Fruit fly (Drosophila melanogaster) whole organism, embryonic: ENCODE measurements around the gene Sec20.

ENCODE experiments used
- Atf-2 ChIP-seq: fragments of 200-800 bp; sonication (Bioruptor generic); optimal IDR thresholded peaks from 2 replicates; lab custom pipeline; 2016; ENCODE audit warnings: missing biosample characterization, missing genetic modification characterization
- BtbVII ChIP-seq: fragments of 200-800 bp; sonication (Bioruptor generic); optimal IDR thresholded peaks from 3 replicates; lab custom pipeline; 2017; ENCODE audit warnings: missing biosample characterization, mild to moderate bottlenecking, missing genetic modification characterization
- CG10366 ChIP-seq: fragments of 200-800 bp; sonication (Bioruptor generic); IDR thresholded peaks from 2 replicates; pipeline ENCODE4 v1.3.6; 2022; ENCODE audit warnings: missing biosample characterization, missing genetic modification characterization
- CG11093 ChIP-seq: fragments of 200-800 bp; sonication (Bioruptor generic); IDR thresholded peaks from 3 replicates; pipeline ENCODE4 v1.3.6; 2022; ENCODE audit warnings: missing biosample characterization, missing genetic modification characterization
- CG11398 ChIP-seq: fragments of 200-800 bp; sonication (Bioruptor generic); optimal IDR thresholded peaks from 2 replicates; lab custom pipeline; 2016; ENCODE audit warnings: missing biosample characterization, missing genetic modification characterization
- CG11723 ChIP-seq: fragments of 200-800 bp; sonication (Bioruptor generic); optimal IDR thresholded peaks from 2 replicates; lab custom pipeline; 2017; ENCODE audit warnings: missing biosample characterization, mild to moderate bottlenecking, missing genetic modification characterization
- CG12299 ChIP-seq: fragments of 200-800 bp; sonication (Bioruptor generic); optimal IDR thresholded peaks from 2 replicates; lab custom pipeline; 2018; ENCODE audit warnings: missing biosample characterization, mild to moderate bottlenecking, missing genetic modification characterization
- CG13424 ChIP-seq: fragments of 200-800 bp; sonication (Bioruptor generic); optimal IDR thresholded peaks from 2 replicates; lab custom pipeline; 2019; ENCODE audit warnings: missing biosample characterization, mild to moderate bottlenecking, missing genetic modification characterization, moderate library complexity
- CG15696 ChIP-seq: fragments of 200-800 bp; sonication (Bioruptor generic); optimal IDR thresholded peaks from 2 replicates; lab custom pipeline; 2019; ENCODE audit warnings: missing biosample characterization, mild to moderate bottlenecking, missing genetic modification characterization, moderate library complexity
- CG16813 ChIP-seq: fragments of 200-800 bp; sonication (Bioruptor generic); IDR thresholded peaks from 3 replicates; pipeline ENCODE4 v1.3.6; 2022; ENCODE audit warnings: missing biosample characterization, missing genetic modification characterization; ENCODE audit not compliant: partially characterized antibody
- CG17385 ChIP-seq: fragments of 200-800 bp; sonication (Bioruptor generic); optimal IDR thresholded peaks from 3 replicates; lab custom pipeline; 2018; ENCODE audit warnings: missing biosample characterization, mild to moderate bottlenecking, missing genetic modification characterization
- CG2202 ChIP-seq: fragments of 200-800 bp; sonication (Bioruptor generic); optimal IDR thresholded peaks from 2 replicates; lab custom pipeline; 2018; ENCODE audit warnings: missing biosample characterization, mild to moderate bottlenecking, missing genetic modification characterization
- CG31224 ChIP-seq: fragments of 200-800 bp; sonication (Bioruptor generic); IDR thresholded peaks from 2 replicates; pipeline ENCODE4 v1.3.6; 2022; ENCODE audit warnings: missing biosample characterization, missing genetic modification characterization
- CG31388 ChIP-seq: fragments of 200-800 bp; sonication (Bioruptor generic); optimal IDR thresholded peaks from 2 replicates; lab custom pipeline; 2016; ENCODE audit warnings: missing biosample characterization, missing genetic modification characterization
- CG4360 ChIP-seq: fragments of 200-800 bp; sonication (Bioruptor generic); IDR thresholded peaks from 2 replicates; pipeline ENCODE4 v1.3.6; 2022; ENCODE audit warnings: missing biosample characterization, missing genetic modification characterization
- CG4424 ChIP-seq: fragments of 200-800 bp; sonication (Bioruptor generic); optimal IDR thresholded peaks from 3 replicates; lab custom pipeline; 2016; ENCODE audit warnings: missing biosample characterization, missing genetic modification characterization
- CG5180 ChIP-seq: fragments of 200-800 bp; sonication (Bioruptor generic); optimal IDR thresholded peaks from 3 replicates; lab custom pipeline; 2017; ENCODE audit warnings: missing biosample characterization, missing genetic modification characterization, mild to moderate bottlenecking, moderate library complexity, missing genetic modification reagents
- CG6175 ChIP-seq: fragments of 200-800 bp; sonication (Bioruptor generic); IDR thresholded peaks from 3 replicates; pipeline ENCODE4 v1.3.6; 2022; ENCODE audit warnings: missing biosample characterization, missing genetic modification characterization
- CG6854 ChIP-seq: fragments of 200-800 bp; sonication (Bioruptor generic); optimal IDR thresholded peaks from 3 replicates; lab custom pipeline; 2017; ENCODE audit warnings: missing biosample characterization, mild to moderate bottlenecking, missing genetic modification characterization
- CG7271 ChIP-seq: fragments of 200-800 bp; sonication (Bioruptor generic); optimal IDR thresholded peaks from 2 replicates; lab custom pipeline; 2018; ENCODE audit warnings: missing biosample characterization, mild to moderate bottlenecking, missing genetic modification characterization, moderate library complexity
- CG8290 ChIP-seq, 3 experiments: fragments of 200-800 bp; sonication (Bioruptor generic); optimal IDR thresholded peaks; 2 replicates each; lab custom pipeline; 2016 to 2019; ENCODE audit warnings: missing biosample characterization in 3 of 3, missing genetic modification characterization in 3 of 3, mild to moderate bottlenecking in 2 of 3, moderate library complexity in 1 of 3
- CrebB ChIP-seq: fragments of 200-800 bp; sonication (Bioruptor generic); optimal IDR thresholded peaks from 3 replicates; lab custom pipeline; 2018; ENCODE audit warnings: missing biosample characterization, mild to moderate bottlenecking, missing genetic modification characterization
- D19A ChIP-seq: fragments of 200-800 bp; optimal IDR thresholded peaks from 3 replicates; lab custom pipeline; 2019; ENCODE audit warnings: missing biosample characterization, mild to moderate bottlenecking, missing genetic modification characterization, moderate library complexity
- HmgZ ChIP-seq: fragments of 200-800 bp; sonication (Bioruptor generic); optimal IDR thresholded peaks from 2 replicates; lab custom pipeline; 2018; ENCODE audit warnings: missing biosample characterization, mild to moderate bottlenecking, missing genetic modification characterization
- Hsf ChIP-seq: fragments of 200-800 bp; sonication (Bioruptor generic); optimal IDR thresholded peaks from 3 replicates; lab custom pipeline; 2016; ENCODE audit warnings: missing biosample characterization, missing genetic modification characterization
- Jarid2 ChIP-seq: fragments of 200-800 bp; sonication (Bioruptor generic); optimal IDR thresholded peaks from 3 replicates; lab custom pipeline; 2017; ENCODE audit warnings: mild to moderate bottlenecking, missing biosample characterization, missing genetic modification reagents, missing genetic modification characterization
- NFAT ChIP-seq: fragments of 200-800 bp; sonication (Bioruptor generic); IDR thresholded peaks from 2 replicates; pipeline ENCODE4 v1.3.6; 2022; ENCODE audit warnings: missing biosample characterization, missing genetic modification characterization
- Trl ChIP-seq, 3 experiments: fragments of >200 bp in 2 of 3; fragments of 200-800 bp in 1 of 3; sonication (Bioruptor generic) in 1 of 3; optimal IDR thresholded peaks; 2 replicates in 1 of 3; 3 replicates in 2 of 3; lab custom pipeline; 2016 to 2017; ENCODE audit warnings: missing biosample characterization in 1 of 3, missing genetic modification characterization in 1 of 3
- abd-A ChIP-seq: fragments of 200-800 bp; sonication (Bioruptor generic); optimal IDR thresholded peaks from 3 replicates; lab custom pipeline; 2019; ENCODE audit warnings: missing biosample characterization, mild to moderate bottlenecking, missing genetic modification characterization, moderate library complexity
- cg ChIP-seq: fragments of 200-800 bp; sonication (Bioruptor generic); optimal IDR thresholded peaks from 3 replicates; lab custom pipeline; 2019; ENCODE audit warnings: missing biosample characterization, mild to moderate bottlenecking, missing genetic modification characterization, moderate library complexity
- crol ChIP-seq: fragments of 200-800 bp; sonication (Bioruptor generic); IDR thresholded peaks from 2 replicates; pipeline ENCODE4 v1.3.6; 2022; ENCODE audit warnings: missing biosample characterization, missing genetic modification characterization
- gfzf ChIP-seq: fragments of 200-800 bp; sonication (Bioruptor generic); optimal IDR thresholded peaks from 2 replicates; lab custom pipeline; 2016; ENCODE audit warnings: missing biosample characterization, mild to moderate bottlenecking, missing genetic modification characterization, moderate library complexity
- h ChIP-seq: fragments of >200 bp; optimal IDR thresholded peaks from 2 replicates; lab custom pipeline; 2017
- knrl ChIP-seq: fragments of 200-800 bp; sonication (Bioruptor generic); IDR thresholded peaks from 3 replicates; pipeline ENCODE4 v1.3.6; 2022; ENCODE audit warnings: missing biosample characterization, missing genetic modification characterization; ENCODE audit not compliant: partially characterized antibody
- lola ChIP-seq, 3 experiments: fragments of >200 bp in 2 of 3; fragments of 200-800 bp in 1 of 3; sonication (Bioruptor generic) in 1 of 3; optimal IDR thresholded peaks; 2 replicates each; lab custom pipeline; 2017 to 2019; ENCODE audit warnings: missing biosample characterization in 3 of 3, missing genetic modification characterization in 3 of 3, mild to moderate bottlenecking in 1 of 3, moderate library complexity in 1 of 3
- mld ChIP-seq: fragments of 200-800 bp; sonication (Bioruptor generic); IDR thresholded peaks from 3 replicates; pipeline ENCODE4 v1.3.6; 2022; ENCODE audit warnings: missing biosample characterization, missing genetic modification characterization; ENCODE audit not compliant: partially characterized antibody
- nau ChIP-seq: fragments of 200-800 bp; sonication (Bioruptor generic); optimal IDR thresholded peaks from 3 replicates; lab custom pipeline; 2017; ENCODE audit warnings: missing biosample characterization, mild to moderate bottlenecking, missing genetic modification characterization, missing genetic modification reagents
- onecut ChIP-seq: fragments of 200-800 bp; sonication (Bioruptor generic); IDR thresholded peaks from 2 replicates; pipeline ENCODE4 v1.3.6; 2022; ENCODE audit warnings: missing biosample characterization, missing genetic modification characterization
- org-1 ChIP-seq: fragments of 200-800 bp; sonication (Bioruptor generic); optimal IDR thresholded peaks from 2 replicates; lab custom pipeline; 2017; ENCODE audit warnings: missing biosample characterization, missing genetic modification characterization
- pan ChIP-seq, 4 experiments: fragments of >200 bp in 3 of 4; fragments of 200-800 bp in 1 of 4; sonication (Bioruptor generic) in 1 of 4; optimal IDR thresholded peaks in 3 of 4; IDR thresholded peaks in 1 of 4; 2 replicates each; pipeline versions ENCODE4 v1.3.6 to Lab custom; 2017 to 2022; ENCODE audit warnings: missing biosample characterization in 2 of 4, missing genetic modification characterization in 2 of 4, mixed read lengths in 1 of 4
- ro ChIP-seq: fragments of 200-800 bp; sonication (Bioruptor generic); IDR thresholded peaks from 2 replicates; pipeline ENCODE4 v1.3.6; 2022; ENCODE audit warnings: missing biosample characterization, missing genetic modification characterization
- sim ChIP-seq: fragments of 200-800 bp; sonication (Bioruptor generic); IDR thresholded peaks from 2 replicates; pipeline ENCODE4 v1.3.6; 2022; ENCODE audit warnings: missing biosample characterization, missing genetic modification characterization
- sima ChIP-seq: fragments of 200-800 bp; sonication (Bioruptor generic); optimal IDR thresholded peaks from 2 replicates; lab custom pipeline; 2016; ENCODE audit warnings: missing biosample characterization, missing genetic modification characterization
- sr ChIP-seq: fragments of 200-800 bp; sonication (Bioruptor generic); IDR thresholded peaks from 3 replicates; pipeline ENCODE4 v1.3.6; 2022; ENCODE audit warnings: missing biosample characterization, missing genetic modification characterization
- tap ChIP-seq: fragments of 200-800 bp; optimal IDR thresholded peaks from 3 replicates; lab custom pipeline; 2019; ENCODE audit warnings: missing biosample characterization, mild to moderate bottlenecking, missing genetic modification characterization, moderate library complexity
- tin ChIP-seq: fragments of 200-800 bp; sonication (Bioruptor generic); optimal IDR thresholded peaks from 3 replicates; lab custom pipeline; 2016; ENCODE audit warnings: missing biosample characterization, missing genetic modification characterization
- tna ChIP-seq: fragments of 200-800 bp; sonication (Bioruptor generic); IDR thresholded peaks from 2 replicates; pipeline ENCODE4 v1.3.6; 2022; ENCODE audit warnings: missing biosample characterization, missing genetic modification characterization; ENCODE audit not compliant: partially characterized antibody
- trem ChIP-seq: fragments of 200-800 bp; optimal IDR thresholded peaks from 3 replicates; lab custom pipeline; 2019; ENCODE audit warnings: missing biosample characterization, mild to moderate bottlenecking, missing genetic modification characterization, moderate library complexity
- yki ChIP-seq: fragments of >200 bp; optimal IDR thresholded peaks from 3 replicates; lab custom pipeline; 2018

The Sec20 gene

dm6 chr3R:5861218-5861902, 37.0 kb upstream of the Sec20 start (continued):
- TF ChIP-seq CG6854 (GFP tag; lab: Kevin White, UChicago): peak; percentile 3
- TF ChIP-seq yki: no peak
- TF ChIP-seq mld: no peak
- peak; percentile 21 for TF ChIP-seq Atf-2 (GFP tag; lab: Kevin White, UChicago)
- TF ChIP-seq CG5180 (GFP tag; lab: Kevin White, UChicago): no peak
- TF ChIP-seq onecut (GFP tag; lab: Robert Waterston, UW): no peak
- TF ChIP-seq CG7271: no peak
- TF ChIP-seq sima (GFP tag; lab: Kevin White, UChicago): no peak
- TF ChIP-seq NFAT (GFP tag; lab: Robert Waterston, UW): peak; percentile 74
- no peak for TF ChIP-seq CG2202 (tag; lab: Kevin White, UChicago)
- no peak for TF ChIP-seq h
- TF ChIP-seq CG6175 (GFP tag; lab: Robert Waterston, UW): no peak
- no peak for TF ChIP-seq HmgZ (tag; lab: Kevin White, UChicago)
- TF ChIP-seq cg (GFP tag; lab: Kevin White, UChicago): no peak
- peak; percentile 1 for TF ChIP-seq CG4424
- TF ChIP-seq crol (GFP tag; lab: Robert Waterston, UW): no peak
- TF ChIP-seq tna (GFP tag; lab: Robert Waterston, UW): no peak
- TF ChIP-seq CG12299 (tag; lab: Kevin White, UChicago): no peak
- no peak for TF ChIP-seq knrl
- no peak for TF ChIP-seq CrebB (tag; lab: Kevin White, UChicago)
- no peak for TF ChIP-seq CG8290 (GFP tag; optimal IDR thresholded peaks at IDR 0.05; lab: Kevin White, UChicago)
- TF ChIP-seq CG8290 (tag; optimal IDR thresholded peaks at IDR 0.05; lab: Kevin White, UChicago): peak in 1 of 2 experiments; percentile 48
- no peak for TF ChIP-seq CG11398 (GFP tag; lab: Kevin White, UChicago)
- no peak for TF ChIP-seq trem (tag; lab: Kevin White, UChicago)
- no peak for TF ChIP-seq tin
- no peak for TF ChIP-seq sim (GFP tag; lab: Robert Waterston, UW)
- TF ChIP-seq org-1 (GFP tag; lab: Kevin White, UChicago): peak; percentile 7
- no peak for TF ChIP-seq lola (GFP tag; optimal IDR thresholded peaks at IDR 0.05; lab: Kevin White, UChicago)
- TF ChIP-seq gfzf: no peak
- TF ChIP-seq nau: no peak
- TF ChIP-seq Hsf (GFP tag; lab: Kevin White, UChicago): peak; percentile 22
- no peak for TF ChIP-seq CG4360 (GFP tag; lab: Robert Waterston, UW)
- no peak for TF ChIP-seq Jarid2 (GFP tag; lab: Kevin White, UChicago)
- TF ChIP-seq CG11093 (GFP tag; lab: Robert Waterston, UW): no peak
- TF ChIP-seq CG31224 (GFP tag; lab: Robert Waterston, UW): peak; percentile 27; the same call in 1 of the 2 replicates
- TF ChIP-seq BtbVII: peak; percentile 36
- peak; percentile 37 for TF ChIP-seq D19A (tag; lab: Kevin White, UChicago)
- TF ChIP-seq Trl (optimal IDR thresholded peaks at IDR 0.05; lab: Kevin White, UChicago): no peak
- no peak for TF ChIP-seq Trl (GFP tag; optimal IDR thresholded peaks at IDR 0.05; lab: Kevin White, UChicago)
- no peak for TF ChIP-seq CG16813 (GFP tag; lab: Robert Waterston, UW)
- TF ChIP-seq CG13424 (tag; lab: Kevin White, UChicago): no peak
- no peak for TF ChIP-seq CG10366 (GFP tag; lab: Robert Waterston, UW)
- no peak for TF ChIP-seq ro (GFP tag; lab: Robert Waterston, UW)
- TF ChIP-seq abd-A (tag; lab: Kevin White, UChicago): no peak
- no peak for TF ChIP-seq sr (GFP tag; lab: Robert Waterston, UW)
- peak; percentile 44 for TF ChIP-seq CG11723 (GFP tag; lab: Kevin White, UChicago)
- TF ChIP-seq pan (optimal IDR thresholded peaks at IDR 0.05; lab: Kevin White, UChicago): no peak
- TF ChIP-seq pan (GFP tag; optimal IDR thresholded peaks at IDR 0.05 in 1 of 2, IDR thresholded peaks at IDR 0.05 in 1 of 2): peak in 1 of 2 experiments; percentile 13
- no peak for TF ChIP-seq CG15696 (tag; lab: Kevin White, UChicago)
- TF ChIP-seq CG31388: no peak
- TF ChIP-seq tap (tag; lab: Kevin White, UChicago): no peak
- TF ChIP-seq CG17385: no peak
